Fruit fly (Drosophila melanogaster) whole organism, prepupa: ENCODE data around the gene CG6893.

Source experiments
- CG11762 ChIP-seq: fragments of 200-800 bp; sonication (Bioruptor generic); optimal IDR thresholded peaks from 3 replicates; lab custom pipeline; 2016; ENCODE audit warnings: missing biosample characterization, missing genetic modification characterization; ENCODE audit not compliant: insufficient read depth
- CG11902 ChIP-seq: fragments of 200-800 bp; sonication (Bioruptor generic); optimal IDR thresholded peaks from 3 replicates; lab custom pipeline; 2016; ENCODE audit warnings: missing biosample characterization, missing genetic modification characterization
- CG32006 ChIP-seq: fragments of 200-800 bp; sonication (Bioruptor generic); optimal IDR thresholded peaks from 3 replicates; lab custom pipeline; 2017; ENCODE audit warnings: missing biosample characterization, mild to moderate bottlenecking, missing genetic modification characterization
- CG8632 ChIP-seq: fragments of 200-800 bp; sonication (Bioruptor generic); optimal IDR thresholded peaks from 3 replicates; lab custom pipeline; 2016; ENCODE audit warnings: missing biosample characterization, missing genetic modification characterization
- CG9139 ChIP-seq: fragments of 200-800 bp; sonication (Bioruptor generic); optimal IDR thresholded peaks from 3 replicates; lab custom pipeline; 2017; ENCODE audit warnings: missing biosample characterization, mild to moderate bottlenecking, missing genetic modification characterization
- Lpt ChIP-seq: fragments of 200-800 bp; sonication (Bioruptor generic); optimal IDR thresholded peaks from 3 replicates; lab custom pipeline; 2016; ENCODE audit warnings: missing biosample characterization, missing genetic modification characterization
- Sox15 ChIP-seq: fragments of 200-800 bp; sonication (Bioruptor generic); optimal IDR thresholded peaks from 3 replicates; lab custom pipeline; 2016; ENCODE audit warnings: missing biosample characterization, missing genetic modification characterization
- cyc ChIP-seq: fragments of 200-800 bp; sonication (Bioruptor generic); optimal IDR thresholded peaks from 3 replicates; lab custom pipeline; 2016; ENCODE audit warnings: missing biosample characterization, missing genetic modification characterization
- fd85E ChIP-seq: fragments of 200-800 bp; sonication (Bioruptor generic); optimal IDR thresholded peaks from 3 replicates; lab custom pipeline; 2016; ENCODE audit warnings: missing biosample characterization, missing genetic modification characterization
- salr ChIP-seq, 2 experiments: fragments of 200-800 bp; sonication (Bioruptor generic); optimal IDR thresholded peaks; 3 replicates each; lab custom pipeline; 2016 to 2018; ENCODE audit warnings: missing biosample characterization in 2 of 2, missing genetic modification characterization in 2 of 2, mild to moderate bottlenecking in 1 of 2
- ss ChIP-seq, 2 experiments: fragments of 200-800 bp; sonication (Bioruptor generic); optimal IDR thresholded peaks; 2 replicates in 1 of 2; 3 replicates in 1 of 2; lab custom pipeline; 2017 to 2018; ENCODE audit warnings: mild to moderate bottlenecking in 2 of 2, missing biosample characterization in 2 of 2, missing genetic modification characterization in 2 of 2, moderate library complexity in 1 of 2

DNA sequence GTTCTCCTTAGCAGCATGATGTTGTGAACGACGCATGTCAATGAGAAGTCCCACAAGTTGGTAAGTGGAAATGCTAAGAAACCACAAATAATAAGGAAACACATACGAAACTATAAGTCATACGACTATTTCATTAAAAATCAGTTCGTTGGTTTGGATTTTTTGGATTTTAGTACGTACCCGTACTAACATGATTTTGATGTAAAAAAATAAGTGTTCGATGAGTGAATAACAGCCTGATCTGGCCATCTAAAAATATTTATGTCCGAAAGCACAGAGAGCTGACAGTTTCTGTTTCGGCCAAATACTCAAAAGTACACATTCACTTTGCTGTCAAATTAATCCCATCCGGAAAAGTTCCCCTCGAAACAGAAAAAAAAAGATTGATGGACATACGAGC lies at the start of gene CG6893:
- TF ChIP-seq CG11762 (GFP tag; lab: Kevin White, UChicago) = no peak
- no peak for TF ChIP-seq Lpt (GFP tag; lab: Kevin White, UChicago)
- TF ChIP-seq fd85E = no peak
- no peak for TF ChIP-seq Sox15 (GFP tag; lab: Kevin White, UChicago)
- TF ChIP-seq ss (GFP tag; optimal IDR thresholded peaks at IDR 0.05; lab: Kevin White, UChicago) = no peak
- no peak for TF ChIP-seq CG9139
- TF ChIP-seq cyc (GFP tag; lab: Kevin White, UChicago) = no peak
- no peak for TF ChIP-seq CG11902 (GFP tag; lab: Kevin White, UChicago)
- TF ChIP-seq salr (GFP tag; optimal IDR thresholded peaks at IDR 0.05; lab: Kevin White, UChicago) = no peak
- TF ChIP-seq CG32006 (GFP tag; lab: Kevin White, UChicago) = no peak
- no peak for TF ChIP-seq CG8632 (GFP tag; lab: Kevin White, UChicago)
